Worm (Caenorhabditis elegans) whole organism, late embryonic: ENCODE results near the gene cyp-32B1.

Experiments used
- C08G9.2 ChIP-seq: sonication (generic microtip); optimal IDR thresholded peaks from 2 replicates; lab custom pipeline; 2016; ENCODE audit warnings: mild to moderate bottlenecking, missing genetic modification characterization, moderate library complexity, missing compliant biosample characterization
- T23F11.4 ChIP-seq: fragments of 200-800 bp; sonication (Bioruptor generic); optimal IDR thresholded peaks from 2 replicates; lab custom pipeline; 2018; ENCODE audit warnings: mild to moderate bottlenecking, missing genetic modification characterization, missing compliant biosample characterization
- Y22D7AL.16 ChIP-seq: sonication (generic microtip); optimal IDR thresholded peaks from 2 replicates; lab custom pipeline; 2016; ENCODE audit warnings: missing genetic modification characterization, missing compliant biosample characterization
- ahr-1 ChIP-seq: sonication (generic microtip); optimal IDR thresholded peaks from 2 replicates; lab custom pipeline; 2016; ENCODE audit warnings: missing genetic modification characterization, missing compliant biosample characterization
- ceh-14 ChIP-seq: sonication (generic microtip); optimal IDR thresholded peaks from 2 replicates; lab custom pipeline; 2016; ENCODE audit warnings: missing genotype, missing genetic modification characterization, missing compliant biosample characterization
- ceh-18 ChIP-seq: sonication (generic microtip); optimal IDR thresholded peaks from 2 replicates; lab custom pipeline; 2016; ENCODE audit warnings: missing genetic modification characterization, missing compliant biosample characterization
- ceh-19 ChIP-seq: fragments of 200-800 bp; sonication (Bioruptor generic); optimal IDR thresholded peaks from 2 replicates; lab custom pipeline; 2018; ENCODE audit warnings: mild to moderate bottlenecking, missing genetic modification characterization, missing compliant biosample characterization
- ceh-2 ChIP-seq: sonication (generic microtip); optimal IDR thresholded peaks from 2 replicates; lab custom pipeline; 2016; ENCODE audit warnings: missing genotype, missing genetic modification characterization, missing compliant biosample characterization
- ceh-24 ChIP-seq: sonication (generic microtip); optimal IDR thresholded peaks from 2 replicates; lab custom pipeline; 2016; ENCODE audit warnings: mild to moderate bottlenecking, missing genetic modification characterization, missing compliant biosample characterization
- ceh-30 ChIP-seq: fragments of 150-350 bp; optimal IDR thresholded peaks from 2 replicates; lab custom pipeline; 2014; ENCODE audit warnings: missing biosample characterization, missing genetic modification characterization
- ceh-34 ChIP-seq: sonication (generic microtip); optimal IDR thresholded peaks from 2 replicates; lab custom pipeline; 2016; ENCODE audit warnings: mild to moderate bottlenecking, missing genetic modification characterization, missing compliant biosample characterization
- ceh-48 ChIP-seq: sonication (generic microtip); optimal IDR thresholded peaks from 2 replicates; lab custom pipeline; 2016; ENCODE audit warnings: missing genetic modification characterization, inconsistent platforms, missing compliant biosample characterization
- ceh-9 ChIP-seq: sonication (generic microtip); optimal IDR thresholded peaks from 2 replicates; lab custom pipeline; 2016; ENCODE audit warnings: mild to moderate bottlenecking, missing genetic modification characterization, inconsistent platforms, missing compliant biosample characterization
- che-1 ChIP-seq: sonication (generic microtip); optimal IDR thresholded peaks from 2 replicates; lab custom pipeline; 2016; ENCODE audit warnings: mild to moderate bottlenecking, missing genetic modification characterization, missing compliant biosample characterization
- elt-4 ChIP-seq: sonication (generic microtip); optimal IDR thresholded peaks from 2 replicates; lab custom pipeline; 2016; ENCODE audit warnings: missing genetic modification characterization, missing compliant biosample characterization
- ets-4 ChIP-seq: sonication (generic microtip); optimal IDR thresholded peaks from 2 replicates; lab custom pipeline; 2016; ENCODE audit warnings: missing genetic modification characterization, missing compliant biosample characterization
- eyg-1 ChIP-seq: sonication (generic microtip); optimal IDR thresholded peaks from 2 replicates; lab custom pipeline; 2016; ENCODE audit warnings: missing genotype, missing genetic modification characterization, missing compliant biosample characterization
- fax-1 ChIP-seq: sonication (generic microtip); optimal IDR thresholded peaks from 2 replicates; lab custom pipeline; 2016; ENCODE audit warnings: missing genotype, missing genetic modification characterization, missing compliant biosample characterization
- hlh-30 ChIP-seq: sonication (generic microtip); optimal IDR thresholded peaks from 2 replicates; lab custom pipeline; 2017; ENCODE audit warnings: antibody characterized with exemption, missing genetic modification characterization, missing compliant biosample characterization; ENCODE audit not compliant: insufficient read depth
- hlh-6 ChIP-seq: sonication (generic microtip); optimal IDR thresholded peaks from 2 replicates; lab custom pipeline; 2016; ENCODE audit warnings: missing genotype, missing genetic modification characterization, missing compliant biosample characterization
- hlh-8 ChIP-seq: sonication (generic microtip); optimal IDR thresholded peaks from 2 replicates; lab custom pipeline; 2016; ENCODE audit warnings: missing genotype, missing genetic modification characterization, missing compliant biosample characterization
- lin-11 ChIP-seq: fragments of 200-800 bp; sonication (Bioruptor generic); optimal IDR thresholded peaks from 2 replicates; lab custom pipeline; 2018; ENCODE audit warnings: mild to moderate bottlenecking, missing genetic modification characterization, missing compliant biosample characterization
- mec-3 ChIP-seq: sonication (generic microtip); optimal IDR thresholded peaks from 2 replicates; lab custom pipeline; 2016; ENCODE audit warnings: borderline replicate concordance, missing genetic modification characterization, missing compliant biosample characterization
- nfya-1 ChIP-seq: sonication (generic microtip); optimal IDR thresholded peaks from 2 replicates; lab custom pipeline; 2017; ENCODE audit warnings: missing genetic modification characterization, mild to moderate bottlenecking, missing compliant biosample characterization, antibody characterized with exemption, moderate library complexity
- nhr-232 ChIP-seq: sonication (generic microtip); optimal IDR thresholded peaks from 2 replicates; lab custom pipeline; 2016; ENCODE audit warnings: missing genetic modification characterization, missing compliant biosample characterization
- npax-4 ChIP-seq: sonication (generic microtip); optimal IDR thresholded peaks from 2 replicates; lab custom pipeline; 2016; ENCODE audit warnings: missing genetic modification characterization, missing compliant biosample characterization
- pha-2 ChIP-seq: sonication (generic microtip); optimal IDR thresholded peaks from 2 replicates; lab custom pipeline; 2017; ENCODE audit warnings: mild to moderate bottlenecking, missing genetic modification characterization, missing compliant biosample characterization
- pros-1 ChIP-seq: fragments of 150-350 bp; optimal IDR thresholded peaks from 2 replicates; lab custom pipeline; 2014; ENCODE audit warnings: missing biosample characterization, missing genetic modification reagents, missing genetic modification characterization
- ref-2 ChIP-seq: sonication (generic microtip); optimal IDR thresholded peaks from 2 replicates; lab custom pipeline; 2016; ENCODE audit warnings: missing genetic modification characterization, missing compliant biosample characterization
- rnt-1 ChIP-seq: sonication (generic microtip); optimal IDR thresholded peaks from 2 replicates; lab custom pipeline; 2016; ENCODE audit warnings: missing genetic modification characterization, missing compliant biosample characterization
- sox-2 ChIP-seq: fragments of 200-800 bp; sonication (Bioruptor generic); IDR thresholded peaks from 2 replicates; pipeline ENCODE4 v1.3.6; 2022; ENCODE audit warnings: missing genetic modification reagents, missing genetic modification characterization, missing compliant biosample characterization
- sox-4 ChIP-seq: sonication (generic microtip); optimal IDR thresholded peaks from 2 replicates; lab custom pipeline; 2017; ENCODE audit warnings: mild to moderate bottlenecking, missing genetic modification characterization, inconsistent platforms, missing compliant biosample characterization
- syd-9 ChIP-seq: sonication (generic microtip); optimal IDR thresholded peaks from 2 replicates; lab custom pipeline; 2016; ENCODE audit warnings: mild to moderate bottlenecking, missing genetic modification characterization, moderate library complexity, missing compliant biosample characterization
- tbx-7 ChIP-seq: sonication (generic microtip); optimal IDR thresholded peaks from 2 replicates; lab custom pipeline; 2016; ENCODE audit warnings: missing genotype, missing genetic modification characterization, missing compliant biosample characterization
- unc-3 ChIP-seq, 2 experiments: fragments of 200-800 bp in 1 of 2; sonication (Bioruptor generic) in 1 of 2; sonication (generic microtip) in 1 of 2; conservative IDR thresholded peaks in 1 of 2; optimal IDR thresholded peaks in 1 of 2; 2 replicates each; pipeline versions ENCODE4 v1.3.6 to Lab custom; 2016 to 2022; ENCODE audit warnings: missing compliant biosample characterization in 2 of 2, missing genetic modification characterization in 2 of 2, missing genetic modification reagents in 1 of 2
- unc-42 ChIP-seq: sonication (generic microtip); optimal IDR thresholded peaks from 2 replicates; lab custom pipeline; 2016; ENCODE audit warnings: missing genotype, missing genetic modification characterization, missing compliant biosample characterization
- unc-55 ChIP-seq: sonication (generic microtip); optimal IDR thresholded peaks from 2 replicates; lab custom pipeline; 2017; ENCODE audit warnings: missing biosample characterization, missing genetic modification reagents, missing genetic modification characterization
- unc-86 ChIP-seq: sonication (generic microtip); optimal IDR thresholded peaks from 2 replicates; lab custom pipeline; 2016; ENCODE audit warnings: missing genetic modification characterization, missing compliant biosample characterization
- ztf-16 ChIP-seq: sonication (generic microtip); optimal IDR thresholded peaks from 2 replicates; lab custom pipeline; 2017; ENCODE audit warnings: missing genetic modification characterization, missing compliant biosample characterization

cyp-32B1 gene

ce11 chrV:2177307-2177764 is 23.9 kb downstream of the cyp-32B1 start, which contains the start of gene srbc-17:
Gene srbc-17, plus strand, starts transcription at chrV:2177714.
- TF ChIP-seq T23F11.4 (no peak), sox-2 (no peak), ceh-18 (tag; lab: Kevin White, UChicago) (no peak), pros-1 (tag; lab: Kevin White, UChicago) (no peak), tbx-7 (tag; lab: Kevin White, UChicago) (no peak), lin-11 (tag; lab: Kevin White, UChicago) (no peak), sox-4 (tag; lab: Kevin White, UChicago) (no peak), unc-3 (GFP tag; conservative IDR thresholded peaks at IDR 0.05; lab: Robert Waterston, UW) (no peak), unc-3 (tag; optimal IDR thresholded peaks at IDR 0.05; lab: Kevin White, UChicago) (no peak), hlh-6 (tag; lab: Kevin White, UChicago) (no peak), mec-3 (no peak), ets-4 (tag; lab: Kevin White, UChicago) (no peak), unc-86 (no peak)

ce11 chrV:2175242-2175641 is 26.0 kb downstream of the cyp-32B1 start, which contains the start of gene C45H4.18:
Gene C45H4.18, plus strand, starts transcription at chrV:2175542.
- TF ChIP-seq ceh-2 (tag; lab: Kevin White, UChicago) (no peak), fax-1 (no peak), pha-2 (no peak), unc-55 (no peak), ceh-19 (GFP tag; lab: Kevin White, UChicago) (no peak), hlh-6 (tag; lab: Kevin White, UChicago) (no peak), ztf-16 (tag; lab: Kevin White, UChicago) (no peak), Y22D7AL.16 (tag; lab: Kevin White, UChicago) (no peak), che-1 (no peak), unc-42 (no peak), elt-4 (tag; lab: Kevin White, UChicago) (no peak), ceh-30 (tag; lab: Kevin White, UChicago) (no peak), npax-4 (tag; lab: Kevin White, UChicago) (no peak), ceh-14 (no peak)

- TF ChIP-seq eyg-1 (tag; lab: Kevin White, UChicago) (no peak), ceh-34 (tag; lab: Kevin White, UChicago) (no peak), fax-1 (no peak), unc-3 (GFP tag; conservative IDR thresholded peaks at IDR 0.05; lab: Robert Waterston, UW) (no peak), unc-3 (tag; optimal IDR thresholded peaks at IDR 0.05; lab: Kevin White, UChicago) (no peak), ceh-19 (GFP tag; lab: Kevin White, UChicago) (no peak), nhr-232 (tag; lab: Kevin White, UChicago) (no peak), ceh-48 (no peak), C08G9.2 (tag; lab: Kevin White, UChicago) (no peak), npax-4 (tag; lab: Kevin White, UChicago) (no peak), ceh-24 (tag; lab: Kevin White, UChicago) (no peak), hlh-30 (tag; lab: Kevin White, UChicago) (no peak), syd-9 (no peak), hlh-8 (tag; lab: Kevin White, UChicago) (no peak), ceh-9 (tag; lab: Kevin White, UChicago) (no peak), ahr-1 (tag; lab: Kevin White, UChicago) (no peak), rnt-1 (tag; lab: Kevin White, UChicago) (no peak), nfya-1 (tag; lab: Kevin White, UChicago) (no peak), ref-2 (tag; lab: Kevin White, UChicago) (no peak), lin-11 (tag; lab: Kevin White, UChicago) (no peak)
Observed at ce11 chrV:2174465-2174864, 26.8 kb downstream of the cyp-32B1 start.
